Worm (Caenorhabditis elegans): Measurements from ENCODE around the gene Y38F2AL.12.

ce11 chrIV:2321546-2321945 is 5.2 kb downstream of the Y38F2AL.12 start:
- TF ChIP-seq unc-62 (GFP tag; optimal IDR thresholded peaks at IDR 0.05) = no peak
- TF ChIP-seq aptf-2 (GFP tag; conservative IDR thresholded peaks at IDR 0.05) = no peak
- no peak for TF ChIP-seq nfya-1 (tag; optimal IDR thresholded peaks at IDR 0.05; ENCODE audit: borderline replicate concordance, insufficient read depth)

All from whole organism, young adult.